Worm (Caenorhabditis elegans) whole organism, young adult: ENCODE results near the gene F45D11.7.
"Not testable (repeated sequence)": the region's sequence is repeated elsewhere in the genome, so short reads cannot be mapped to it uniquely, and the experiment has no call there.

Experiments
- C17E4.6 ChIP-seq: fragments of 200-800 bp; sonication (Bioruptor generic); IDR thresholded peaks from 2 replicates; pipeline ENCODE4 v1.3.6; 2022; ENCODE audit warnings: missing genetic modification reagents, missing genetic modification characterization, missing compliant biosample characterization
- akir-1 ChIP-seq: fragments of 200-800 bp; sonication (Bioruptor generic); optimal IDR thresholded peaks from 2 replicates; lab custom pipeline; 2018; ENCODE audit warnings: mild to moderate bottlenecking, missing genetic modification characterization, moderate library complexity, missing compliant biosample characterization
- ama-1 ChIP-seq, 3 experiments: fragments of 150-350 bp in 1 of 3; sonication (generic microtip) in 2 of 3; optimal IDR thresholded peaks; 2 replicates each; lab custom pipeline; 2014 to 2018; ENCODE audit warnings: missing biosample characterization in 2 of 3, missing genetic modification characterization in 2 of 3, missing genetic modification reagents in 2 of 3
- cebp-1 ChIP-seq, 2 experiments: fragments of 200-800 bp in 1 of 2; sonication (Bioruptor generic) in 1 of 2; sonication (generic microtip) in 1 of 2; IDR thresholded peaks in 1 of 2; optimal IDR thresholded peaks in 1 of 2; 2 replicates each; pipeline versions ENCODE4 v1.3.6 to Lab custom; 2017 to 2022; ENCODE audit warnings: missing compliant biosample characterization in 2 of 2, missing genetic modification characterization in 2 of 2, mild to moderate bottlenecking in 1 of 2, missing genetic modification reagents in 1 of 2, moderate library complexity in 1 of 2
- ceh-40 ChIP-seq: fragments of 200-800 bp; sonication (Bioruptor generic); IDR thresholded peaks from 2 replicates; pipeline ENCODE4 v1.3.6; 2022; ENCODE audit warnings: missing genetic modification characterization, missing compliant biosample characterization
- dpl-1 ChIP-seq: fragments of 150-350 bp; optimal IDR thresholded peaks from 2 replicates; lab custom pipeline; 2014; ENCODE audit warnings: missing biosample characterization, missing genetic modification reagents, missing genetic modification characterization
- nhr-27 ChIP-seq: fragments of 200-800 bp; sonication (Bioruptor generic); optimal IDR thresholded peaks from 2 replicates; lab custom pipeline; 2018; ENCODE audit warnings: mild to moderate bottlenecking, missing genetic modification characterization, moderate library complexity, missing compliant biosample characterization
- unc-62 ChIP-seq: fragments of 150-350 bp; optimal IDR thresholded peaks from 2 replicates; lab custom pipeline; 2014; ENCODE audit warnings: missing biosample characterization, missing genetic modification reagents, missing genetic modification characterization

DNA sequence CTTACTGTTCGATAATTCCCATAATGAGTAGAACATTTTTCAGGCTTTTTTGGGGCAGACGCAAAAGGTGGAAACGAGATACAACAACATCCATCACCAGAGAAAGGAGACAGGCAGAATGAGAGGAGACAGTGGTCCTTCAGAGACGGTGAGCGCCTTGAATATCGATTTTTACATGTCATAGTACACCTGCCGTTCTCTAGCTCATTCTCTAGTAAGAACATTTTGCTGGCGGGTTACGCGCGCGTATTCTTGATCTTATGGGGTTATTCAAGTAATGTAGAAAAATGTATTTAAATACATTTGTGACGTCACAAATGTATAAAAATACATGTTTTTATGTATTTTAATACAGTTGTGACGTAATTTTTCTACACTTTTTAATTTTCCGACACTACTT lies 49.6 kb downstream of the F45D11.7 start, which contains the start of gene fbxb-45:
- TF ChIP-seq dpl-1; cebp-1 (GFP tag; IDR thresholded peaks at IDR 0.05; lab: Robert Waterston, UW); cebp-1 (tag; optimal IDR thresholded peaks at IDR 0.05; lab: Kevin White, UChicago); akir-1 (GFP tag; lab: Kevin White, UChicago); unc-62 (GFP tag; lab: Kevin White, UChicago); C17E4.6 (GFP tag; lab: Robert Waterston, UW); nhr-27 (tag; lab: Kevin White, UChicago); ceh-40 (GFP tag; lab: Robert Waterston, UW); ama-1 (optimal IDR thresholded peaks at IDR 0.05; lab: Kevin White, UChicago); ama-1 (GFP tag; optimal IDR thresholded peaks at IDR 0.05; lab: Kevin White, UChicago): not testable (repeated sequence)
